Fruit fly (Drosophila melanogaster): ENCODE data around the gene CG10359.

Gene CG10359

DNA sequence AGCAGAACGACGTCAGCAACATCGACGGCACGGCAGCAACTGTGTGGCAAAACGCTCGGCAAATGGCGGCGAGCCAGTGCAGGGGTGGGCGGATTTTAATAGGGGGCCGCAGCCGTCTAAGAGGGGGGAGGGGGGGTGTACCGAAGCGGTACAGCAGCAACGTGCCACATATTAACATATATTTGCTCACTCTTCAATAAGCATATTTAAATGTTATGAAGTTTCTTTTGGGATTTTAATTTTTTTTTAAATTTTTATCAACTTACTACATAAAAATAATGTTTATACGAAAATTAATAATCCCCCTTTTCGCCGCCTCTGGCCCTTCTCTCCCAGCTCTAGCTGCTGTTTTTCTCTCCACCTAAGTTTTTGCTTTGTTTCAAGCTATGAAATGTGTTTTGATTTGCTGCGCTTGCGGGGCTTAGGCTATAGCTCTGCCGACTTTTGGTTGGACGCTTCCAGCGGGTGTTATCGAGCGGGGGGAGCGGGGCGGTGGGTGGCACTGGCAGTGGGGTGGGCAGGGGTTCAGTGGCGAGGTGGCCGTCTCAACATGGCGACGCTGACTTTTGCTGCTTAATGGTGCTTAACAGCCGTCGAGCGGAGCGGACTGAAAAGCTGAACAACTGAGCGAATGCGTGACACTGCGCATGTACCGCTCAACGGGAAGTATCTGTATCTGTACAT is 20.6 kb downstream of the CG10359 start (continued):
- TF ChIP-seq dmrt99B (tag; optimal IDR thresholded peaks at IDR 0.05) (peak; percentile 89), CG31441 (GFP tag; IDR thresholded peaks at IDR 0.05) (peak; percentile 73), CG11695 (GFP tag; IDR thresholded peaks at IDR 0.05) (peak; percentile 89), gsb-n (tag; optimal IDR thresholded peaks at IDR 0.05) (peak; percentile 48), CG3407 (GFP tag; optimal IDR thresholded peaks at IDR 0.05) (peak; percentile 48), NC2β (GFP tag; optimal IDR thresholded peaks at IDR 0.05) (no peak), Sox102F (GFP tag; optimal IDR thresholded peaks at IDR 0.05) (peak; percentile 89), zen2 (GFP tag; IDR thresholded peaks at IDR 0.05; ENCODE audit: partially characterized antibody) (peak; percentile 35; the same call in 1 of the 3 replicates), bigmax (GFP tag; optimal IDR thresholded peaks at IDR 0.05) (no peak), Ssrp (tag; optimal IDR thresholded peaks at IDR 0.05) (peak; percentile 79), CHES-1-like (GFP tag; optimal IDR thresholded peaks at IDR 0.05) (no peak), HmgZ (tag; optimal IDR thresholded peaks at IDR 0.05) (peak; percentile 74), CG11247 (GFP tag; IDR thresholded peaks at IDR 0.05) (peak; percentile 78), Atf3 (GFP tag; optimal IDR thresholded peaks at IDR 0.05) (no peak), amos (GFP tag; IDR thresholded peaks at IDR 0.05; ENCODE audit: partially characterized antibody) (no peak), ERR (GFP tag; optimal IDR thresholded peaks at IDR 0.05) (no peak), peb (GFP tag; IDR thresholded peaks at IDR 0.05) (peak; percentile 69; the same call in 1 of the 2 replicates), CG14667 (GFP tag; IDR thresholded peaks at IDR 0.05) (peak; percentile 62), vfl (GFP tag; optimal IDR thresholded peaks at IDR 0.05) (no peak), CG8944 (GFP tag; optimal IDR thresholded peaks at IDR 0.05) (no peak), CG11560 (tag; IDR thresholded peaks at IDR 0.05) (peak; percentile 84), CG10979 (tag; optimal IDR thresholded peaks at IDR 0.05) (peak; percentile 58), shn (GFP tag; optimal IDR thresholded peaks at IDR 0.05) (no peak), CG10654 (GFP tag; optimal IDR thresholded peaks at IDR 0.05) (peak; percentile 21), wek (GFP tag; optimal IDR thresholded peaks at IDR 0.05) (no peak), CG1529 (GFP tag; optimal IDR thresholded peaks at IDR 0.05) (peak; percentile 69), Oli (tag; optimal IDR thresholded peaks at IDR 0.05) (peak; percentile 91), CG14050 (GFP tag; IDR thresholded peaks at IDR 0.05) (peak; percentile 86), CG6689 (GFP tag; IDR thresholded peaks at IDR 0.05) (peak; percentile 85), Bgb (GFP tag; IDR thresholded peaks at IDR 0.05; ENCODE audit: partially characterized antibody) (peak; percentile 17; the same call in 1 of the 2 replicates), bbx (GFP tag; IDR thresholded peaks at IDR 0.05; ENCODE audit: partially characterized antibody) (no peak), CG10274 (GFP tag; optimal IDR thresholded peaks at IDR 0.05) (peak; percentile 27), CG5245 (GFP tag; optimal IDR thresholded peaks at IDR 0.05) (peak; percentile 43), CG6791 (GFP tag; IDR thresholded peaks at IDR 0.05; ENCODE audit: partially characterized antibody) (no peak), Ets97D (GFP tag; optimal IDR thresholded peaks at IDR 0.05) (no peak), her (GFP tag; optimal IDR thresholded peaks at IDR 0.05) (no peak), Sry-δ (GFP tag; optimal IDR thresholded peaks at IDR 0.05) (no peak), CG15514 (GFP tag; optimal IDR thresholded peaks at IDR 0.05) (peak; percentile 65), CG10431 (GFP tag; optimal IDR thresholded peaks at IDR 0.05) (peak; percentile 30), Chrac-16 (GFP tag; optimal IDR thresholded peaks at IDR 0.05) (peak; percentile 79), otp (GFP tag; IDR thresholded peaks at IDR 0.05) (peak; percentile 81), CG18599 (GFP tag; optimal IDR thresholded peaks at IDR 0.05) (peak; percentile 87), CG3838 (GFP tag; optimal IDR thresholded peaks at IDR 0.05) (no peak), H2.0 (GFP tag; IDR thresholded peaks at IDR 0.05) (peak; percentile 89), CG2129 (GFP tag; IDR thresholded peaks at IDR 0.05; ENCODE audit: partially characterized antibody) (no peak), CG4820 (GFP tag; optimal IDR thresholded peaks at IDR 0.05) (peak; percentile 70), aop (GFP tag; IDR thresholded peaks at IDR 0.05) (no peak), Dip3 (GFP tag; optimal IDR thresholded peaks at IDR 0.05) (no peak), tup (GFP tag; optimal IDR thresholded peaks at IDR 0.05) (no peak)
